Worm (Caenorhabditis elegans) whole organism, L4/young adult: ENCODE measurements around the gene gtf-2H1.

Source experiments
- W03F9.2 ChIP-seq: fragments of 150-350 bp; optimal IDR thresholded peaks from 2 replicates; lab custom pipeline; 2014; ENCODE audit warnings: missing biosample characterization, missing genetic modification characterization
- him-1 ChIP-seq: sonication (generic microtip); optimal IDR thresholded peaks from 2 replicates; lab custom pipeline; 2016; ENCODE audit warnings: missing genotype, missing genetic modification reagents, missing genetic modification characterization, missing compliant biosample characterization

- TF ChIP-seq him-1, result no peak
- no peak for TF ChIP-seq W03F9.2 (tag; lab: Kevin White, UChicago)
These were observed 41.7 kb upstream of the gtf-2H1 start, which contains the start of gene srh-282 for ce11 chrIV:273299-273698.
